Fruit fly (Drosophila melanogaster) whole organism, adult: Measurements from ENCODE around the gene CG43249.

Experiments used
- CG11617 ChIP-seq: fragments of 200-800 bp; sonication (Bioruptor generic); optimal IDR thresholded peaks from 2 replicates; lab custom pipeline; 2017; ENCODE audit warnings: mild to moderate bottlenecking, missing biosample characterization, missing genetic modification reagents, missing genetic modification characterization
- CG7101 ChIP-seq: fragments of 200-800 bp; sonication (Bioruptor generic); optimal IDR thresholded peaks from 2 replicates; lab custom pipeline; 2018; ENCODE audit warnings: missing biosample characterization, mild to moderate bottlenecking, missing genetic modification characterization, moderate library complexity
- Clk ChIP-seq: fragments of 200-800 bp; sonication (Bioruptor generic); optimal IDR thresholded peaks from 2 replicates; lab custom pipeline; 2017; ENCODE audit warnings: missing biosample characterization, missing genetic modification characterization
- cnc ChIP-seq, 2 experiments: fragments of >200 bp; optimal IDR thresholded peaks; 2 replicates each; lab custom pipeline; 2017
- ovo ChIP-seq: fragments of 200-800 bp; sonication (Bioruptor generic); optimal IDR thresholded peaks from 2 replicates; lab custom pipeline; 2016; ENCODE audit warnings: missing biosample characterization, missing genetic modification characterization
- toe ChIP-seq: fragments of 200-800 bp; sonication (Bioruptor generic); optimal IDR thresholded peaks from 2 replicates; lab custom pipeline; 2016; ENCODE audit warnings: missing biosample characterization, missing genetic modification characterization

dm6 chr3L:16265000-16265399 is 39.1 kb upstream of the CG43249 start, which contains the start of the genes CG13051 and CG13069:
- TF ChIP-seq CG11617 (GFP tag; lab: Kevin White, UChicago) (no peak), Clk (GFP tag; lab: Kevin White, UChicago) (no peak), ovo (GFP tag; lab: Kevin White, UChicago) (no peak), cnc (optimal IDR thresholded peaks at IDR 0.05; lab: Kevin White, UChicago) (no peak), toe (GFP tag; lab: Kevin White, UChicago) (no peak), CG7101 (tag; lab: Kevin White, UChicago) (no peak)
